Worm (Caenorhabditis elegans) whole organism, L1 larva: Measurements from ENCODE around the gene Y51A2A.6.

ENCODE experiments used
- ama-1 ChIP-seq: fragments of 150-350 bp; optimal IDR thresholded peaks from 2 replicates; lab custom pipeline; 2014
- fkh-10 ChIP-seq: sonication (generic microtip); optimal IDR thresholded peaks from 2 replicates; lab custom pipeline; 2017; ENCODE audit warnings: missing biosample characterization, missing genetic modification reagents, missing genetic modification characterization
- hpl-2 ChIP-seq: fragments of 150-350 bp; optimal IDR thresholded peaks from 2 replicates; lab custom pipeline; 2014; ENCODE audit warnings: missing biosample characterization, missing genetic modification reagents, missing genetic modification characterization
- lin-15B ChIP-seq: fragments of 150-350 bp; sonication (generic microtip); optimal IDR thresholded peaks from 3 replicates; lab custom pipeline; 2014; ENCODE audit warnings: missing biosample characterization, missing genetic modification characterization
- lin-39 ChIP-seq: fragments of 150-350 bp; optimal IDR thresholded peaks from 2 replicates; lab custom pipeline; 2014; ENCODE audit warnings: missing biosample characterization, missing genetic modification reagents, missing genetic modification characterization
- nhr-28 ChIP-seq: fragments of 150-350 bp; optimal IDR thresholded peaks from 2 replicates; lab custom pipeline; 2014; ENCODE audit warnings: missing biosample characterization, missing genetic modification characterization
- nhr-71 ChIP-seq: sonication (generic microtip); optimal IDR thresholded peaks from 2 replicates; lab custom pipeline; 2016; ENCODE audit warnings: mild to moderate bottlenecking, missing genetic modification characterization, moderate library complexity, missing compliant biosample characterization
- pag-3 ChIP-seq: sonication (generic microtip); optimal IDR thresholded peaks from 2 replicates; lab custom pipeline; 2017; ENCODE audit warnings: missing genetic modification characterization, mild to moderate bottlenecking, missing compliant biosample characterization, antibody characterized with exemption, borderline replicate concordance; ENCODE audit not compliant: insufficient read depth
- snu-23 ChIP-seq: sonication (generic microtip); optimal IDR thresholded peaks from 2 replicates; lab custom pipeline; 2016; ENCODE audit warnings: missing genetic modification characterization, missing compliant biosample characterization
- sptf-1 ChIP-seq: fragments of 150-350 bp; optimal IDR thresholded peaks from 2 replicates; lab custom pipeline; 2014; ENCODE audit warnings: missing biosample characterization, missing genetic modification characterization
- unc-62 ChIP-seq: fragments of 150-350 bp; optimal IDR thresholded peaks from 2 replicates; lab custom pipeline; 2014; ENCODE audit warnings: missing biosample characterization, missing genetic modification reagents, missing genetic modification characterization
- zip-4 ChIP-seq: fragments of 200-800 bp; sonication (Bioruptor generic); optimal IDR thresholded peaks from 2 replicates; lab custom pipeline; 2018; ENCODE audit warnings: mild to moderate bottlenecking, missing genetic modification characterization, moderate library complexity, missing compliant biosample characterization
- ztf-11 ChIP-seq, 2 experiments: sonication (generic microtip); optimal IDR thresholded peaks; 2 replicates each; lab custom pipeline; 2016 to 2017; ENCODE audit warnings: missing genetic modification characterization in 2 of 2, missing biosample characterization in 1 of 2, missing compliant biosample characterization in 1 of 2

DNA sequence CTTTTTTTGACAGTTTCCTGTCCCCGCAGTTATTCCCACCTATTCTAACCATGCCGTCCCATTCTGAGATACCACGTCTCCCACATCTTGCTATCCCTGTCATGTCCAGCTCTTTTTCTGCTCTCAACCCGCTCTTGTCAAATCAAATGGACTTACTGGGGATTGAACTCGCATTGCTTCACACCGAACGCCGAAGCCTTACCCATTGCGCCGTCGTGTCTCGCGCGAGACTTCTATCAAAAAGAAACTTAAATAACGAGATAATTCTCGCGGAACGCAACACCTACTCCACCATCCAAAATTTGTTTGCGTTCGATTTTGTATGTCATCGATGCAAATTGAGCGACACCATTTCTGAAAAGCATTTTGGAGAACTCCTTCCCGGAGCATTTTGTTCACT lies 41.7 kb downstream of the Y51A2A.6 start:
- TF ChIP-seq lin-15B (tag; lab: Kevin White, UChicago) = no peak
- no peak for TF ChIP-seq ama-1 (lab: Kevin White, UChicago)
- TF ChIP-seq zip-4 (GFP tag; lab: Kevin White, UChicago) = no peak
- no peak for TF ChIP-seq unc-62 (GFP tag; lab: Kevin White, UChicago)
- no peak for TF ChIP-seq fkh-10
- no peak for TF ChIP-seq nhr-28 (tag; lab: Kevin White, UChicago)
- TF ChIP-seq pag-3 (tag; lab: Kevin White, UChicago) = no peak
- TF ChIP-seq nhr-71 (tag; lab: Kevin White, UChicago) = no peak
- TF ChIP-seq lin-39 (tag; lab: Kevin White, UChicago) = no peak
- TF ChIP-seq hpl-2 (GFP tag; lab: Kevin White, UChicago) = no peak
- TF ChIP-seq sptf-1 (tag; lab: Kevin White, UChicago) = no peak
- TF ChIP-seq snu-23 = no peak
- TF ChIP-seq ztf-11 (tag; optimal IDR thresholded peaks at IDR 0.05; lab: Kevin White, UChicago) = no peak
